Worm (Caenorhabditis elegans): ENCODE measurements around the gene T04A11.4.

DNA sequence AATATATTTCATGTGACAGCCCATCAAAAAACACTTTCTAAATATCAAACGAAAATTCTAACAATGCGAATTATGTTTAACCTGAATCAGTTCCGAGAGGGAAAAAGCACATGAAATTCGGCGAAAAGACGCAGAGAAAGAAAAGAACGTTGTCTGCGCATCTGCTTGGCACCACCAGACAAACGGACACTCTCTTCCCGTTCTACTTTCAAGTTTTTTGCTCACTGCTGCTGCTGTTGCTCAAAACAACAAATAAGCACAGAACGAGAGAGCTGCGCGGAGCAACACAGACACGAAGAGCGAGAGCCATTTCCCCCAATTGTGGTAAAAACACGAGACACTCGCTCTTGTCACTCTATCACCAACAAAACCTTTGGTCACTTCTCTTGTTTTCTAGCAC lies 19.6 kb downstream of the T04A11.4 start:
- TF ChIP-seq dao-5 (tag; optimal IDR thresholded peaks at IDR 0.05): no peak
- TF ChIP-seq him-1 (tag; optimal IDR thresholded peaks at IDR 0.05): no peak

Measured in whole organism, L4/young adult.